Worm (Caenorhabditis elegans): ENCODE data around the gene C11H1.9.

ce11 chrX:14340381-14340780, 20.2 kb upstream of the C11H1.9 start, which contains the start of gene sel-7:
- no peak for TF ChIP-seq syd-9 (tag; optimal IDR thresholded peaks at IDR 0.05)
- no peak for TF ChIP-seq sox-4 (tag; optimal IDR thresholded peaks at IDR 0.05)
- TF ChIP-seq K02D7.2 (tag; optimal IDR thresholded peaks at IDR 0.05) = no peak
- TF ChIP-seq pha-4 (tag; optimal IDR thresholded peaks at IDR 0.05) = no peak
- no peak for TF ChIP-seq tbx-7 (tag; optimal IDR thresholded peaks at IDR 0.05)
- no peak for TF ChIP-seq fax-1 (tag; optimal IDR thresholded peaks at IDR 0.05)
- no peak for TF ChIP-seq tbx-2 (tag; optimal IDR thresholded peaks at IDR 0.05)
- no peak for TF ChIP-seq C08G9.2 (tag; optimal IDR thresholded peaks at IDR 0.05)
- no peak for TF ChIP-seq fkh-10 (GFP tag; optimal IDR thresholded peaks at IDR 0.05)

All from whole organism, late embryonic.